Worm (Caenorhabditis elegans) whole organism, L4 larva: ENCODE data around the gene Y104H12D.2.

Experiments used
- skn-1 ChIP-seq: fragments of 150-350 bp; optimal IDR thresholded peaks from 2 replicates; lab custom pipeline; 2014; ENCODE audit warnings: missing biosample characterization, missing genetic modification characterization
- spr-1 ChIP-seq: sonication (generic microtip); optimal IDR thresholded peaks from 2 replicates; lab custom pipeline; 2016; ENCODE audit warnings: mild to moderate bottlenecking, missing genetic modification characterization, missing compliant biosample characterization

- TF ChIP-seq spr-1 (tag; lab: Kevin White, UChicago) (no peak), skn-1 (tag; lab: Kevin White, UChicago) (no peak)
These were observed 30.2 kb upstream of the Y104H12D.2 start for ce11 chrIV:1147594-1147993.
